Worm (Caenorhabditis elegans) whole organism, L2 larva: ENCODE results near the gene K10H10.9.

Source experiments
- ama-1 ChIP-seq: fragments of 150-350 bp; optimal IDR thresholded peaks from 2 replicates; lab custom pipeline; 2018; ENCODE audit warnings: inconsistent platforms
- elt-3 ChIP-seq: sonication (generic microtip); optimal IDR thresholded peaks from 2 replicates; lab custom pipeline; 2017; ENCODE audit warnings: missing biosample characterization, missing genetic modification characterization
- lin-11 ChIP-seq: fragments of 150-350 bp; sonication (generic microtip); optimal IDR thresholded peaks from 2 replicates; lab custom pipeline; 2014; ENCODE audit warnings: missing biosample characterization, missing genetic modification characterization, inconsistent platforms, mixed read lengths
- lin-39 ChIP-seq: fragments of 150-350 bp; optimal IDR thresholded peaks from 2 replicates; lab custom pipeline; 2014; ENCODE audit warnings: missing biosample characterization, missing genetic modification reagents, missing genetic modification characterization
- mab-5 ChIP-seq: fragments of 150-350 bp; optimal IDR thresholded peaks from 2 replicates; lab custom pipeline; 2014; ENCODE audit warnings: missing biosample characterization, missing genetic modification characterization
- mdl-1 ChIP-seq, 2 experiments: fragments of 150-350 bp in 1 of 2; sonication (generic microtip) in 1 of 2; optimal IDR thresholded peaks; 2 replicates each; lab custom pipeline; 2017; ENCODE audit warnings: missing biosample characterization in 2 of 2, missing genetic modification characterization in 2 of 2
- nhr-237 ChIP-seq: fragments of 150-350 bp; optimal IDR thresholded peaks from 2 replicates; lab custom pipeline; 2014; ENCODE audit warnings: missing biosample characterization, missing genetic modification characterization
- nhr-25 ChIP-seq: fragments of 150-350 bp; sonication (generic microtip); optimal IDR thresholded peaks from 3 replicates; lab custom pipeline; 2014; ENCODE audit warnings: missing biosample characterization, missing genetic modification characterization
- skn-1 ChIP-seq: sonication (generic microtip); optimal IDR thresholded peaks from 2 replicates; lab custom pipeline; 2017; ENCODE audit warnings: missing biosample characterization, missing genetic modification characterization
- snpc-4 ChIP-seq: fragments of 150-350 bp; optimal IDR thresholded peaks from 2 replicates; lab custom pipeline; 2014; ENCODE audit warnings: missing biosample characterization, missing genetic modification characterization
- unc-39 ChIP-seq: fragments of 150-350 bp; optimal IDR thresholded peaks from 2 replicates; lab custom pipeline; 2014; ENCODE audit warnings: missing biosample characterization, missing genetic modification characterization
- unc-55 ChIP-seq: fragments of 150-350 bp; sonication (generic microtip); optimal IDR thresholded peaks from 3 replicates; lab custom pipeline; 2014; ENCODE audit warnings: missing biosample characterization, missing genetic modification reagents, missing genetic modification characterization
- unc-62 ChIP-seq: fragments of 150-350 bp; optimal IDR thresholded peaks from 2 replicates; lab custom pipeline; 2014; ENCODE audit warnings: missing biosample characterization, missing genetic modification reagents, missing genetic modification characterization

DNA sequence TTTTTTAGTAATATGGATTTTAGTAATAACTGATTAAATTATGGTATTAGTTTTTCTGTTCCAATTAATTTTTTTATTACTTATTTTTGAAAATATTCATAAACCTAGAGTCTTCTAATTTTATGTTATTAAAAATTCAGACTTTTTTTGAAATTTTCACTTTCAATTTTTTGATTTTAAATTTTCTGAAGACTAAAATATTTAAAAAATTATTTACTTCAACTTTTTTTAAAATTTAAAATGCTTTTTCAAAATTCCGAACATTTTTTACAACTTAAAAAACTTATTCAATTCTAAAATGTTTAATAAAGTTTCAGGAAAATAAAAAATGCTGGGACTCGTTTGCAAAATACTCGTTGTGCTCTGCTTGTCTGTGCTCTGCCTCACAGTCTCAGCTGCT lies 35.7 kb upstream of the K10H10.9 start, which contains the start of gene nlp-41:
- TF ChIP-seq lin-39 (tag; lab: Kevin White, UChicago) (no peak), nhr-237 (tag; lab: Kevin White, UChicago) (no peak), nhr-25 (tag; lab: Kevin White, UChicago) (no peak), ama-1 (no peak), mab-5 (tag; lab: Kevin White, UChicago) (no peak), unc-39 (tag; lab: Kevin White, UChicago) (no peak), elt-3 (tag; lab: Kevin White, UChicago) (no peak), snpc-4 (no peak), unc-55 (no peak), lin-11 (no peak), skn-1 (tag; lab: Kevin White, UChicago) (no peak), unc-62 (GFP tag; lab: Kevin White, UChicago) (no peak), mdl-1 (tag; optimal IDR thresholded peaks at IDR 0.05; lab: Kevin White, UChicago) (no peak)
